Worm (Caenorhabditis elegans): ENCODE results near the gene mct-4.

mct-4 gene

ce11 chrX:4893623-4894105 lies 35.9 kb downstream of the mct-4 start, which contains the start of gene T07F12.1:
Gene T07F12.1 (plus strand): TSS chrX:4894055.
- TF ChIP-seq tra-4 (tag; optimal IDR thresholded peaks at IDR 0.05) = no peak
- no peak for TF ChIP-seq F13C5.2 (tag; optimal IDR thresholded peaks at IDR 0.05)
- no peak for TF ChIP-seq hnd-1 (tag; optimal IDR thresholded peaks at IDR 0.05)
- TF ChIP-seq ceh-13 (GFP tag; optimal IDR thresholded peaks at IDR 0.05) = no peak
- TF ChIP-seq ets-7 (tag; optimal IDR thresholded peaks at IDR 0.05) = no peak
- TF ChIP-seq aly-1 (tag; optimal IDR thresholded peaks at IDR 0.05) = no peak
- TF ChIP-seq ama-1 (optimal IDR thresholded peaks at IDR 0.05) = no peak
- TF ChIP-seq B0310.2 (tag; optimal IDR thresholded peaks at IDR 0.05) = no peak
- no peak for TF ChIP-seq flt-1 (GFP tag; IDR thresholded peaks at IDR 0.05)
- no peak for TF ChIP-seq pes-1 (GFP tag; IDR thresholded peaks at IDR 0.05)
- no peak for TF ChIP-seq hmg-4 (GFP tag; optimal IDR thresholded peaks at IDR 0.05)
- no peak for TF ChIP-seq sea-1 (GFP tag; conservative IDR thresholded peaks at IDR 0.05)
- no peak for TF ChIP-seq tbx-37 (GFP tag; conservative IDR thresholded peaks at IDR 0.05)
- no peak for TF ChIP-seq scrt-1 (GFP tag; IDR thresholded peaks at IDR 0.05)
- TF ChIP-seq tbx-11 (GFP tag; IDR thresholded peaks at IDR 0.05) = no peak

ce11 chrX:4890159-4890558 lies 39.4 kb downstream of the mct-4 start, which contains the start of gene T07F12.2:
Gene T07F12.2 (plus strand): TSS chrX:4890245.
- TF ChIP-seq ama-1 (optimal IDR thresholded peaks at IDR 0.05) (no peak), F13C5.2 (tag; optimal IDR thresholded peaks at IDR 0.05) (peak; percentile 34), flt-1 (GFP tag; IDR thresholded peaks at IDR 0.05) (no peak), sea-1 (GFP tag; conservative IDR thresholded peaks at IDR 0.05) (no peak), hmg-4 (GFP tag; optimal IDR thresholded peaks at IDR 0.05) (peak; percentile 38)

ce11 chrX:4885651-4886050 lies 43.9 kb downstream of the mct-4 start, which contains the start of gene arrd-23:
Gene arrd-23 (plus strand): TSS chrX:4885951.
- TF ChIP-seq sea-1 (GFP tag; conservative IDR thresholded peaks at IDR 0.05) (no peak), ceh-36 (tag; optimal IDR thresholded peaks at IDR 0.05) (no peak), tra-4 (tag; optimal IDR thresholded peaks at IDR 0.05) (no peak), tbx-37 (GFP tag; conservative IDR thresholded peaks at IDR 0.05) (no peak), hnd-1 (tag; optimal IDR thresholded peaks at IDR 0.05) (no peak), ceh-13 (GFP tag; optimal IDR thresholded peaks at IDR 0.05) (no peak), tbx-11 (GFP tag; IDR thresholded peaks at IDR 0.05) (no peak), flt-1 (GFP tag; IDR thresholded peaks at IDR 0.05) (no peak), pes-1 (GFP tag; IDR thresholded peaks at IDR 0.05) (no peak), ama-1 (optimal IDR thresholded peaks at IDR 0.05) (no peak)

- TF ChIP-seq scrt-1 (GFP tag; IDR thresholded peaks at IDR 0.05) (no peak), hmg-4 (GFP tag; optimal IDR thresholded peaks at IDR 0.05) (peak; percentile 54)
Observed at ce11 chrX:4881310-4881709, 48.2 kb downstream of the mct-4 start.

- TF ChIP-seq aly-1 (tag; optimal IDR thresholded peaks at IDR 0.05) (no peak), tbx-37 (GFP tag; conservative IDR thresholded peaks at IDR 0.05) (no peak), ama-1 (optimal IDR thresholded peaks at IDR 0.05) (no peak), tra-4 (tag; optimal IDR thresholded peaks at IDR 0.05) (no peak), scrt-1 (GFP tag; IDR thresholded peaks at IDR 0.05) (no peak), sea-1 (GFP tag; conservative IDR thresholded peaks at IDR 0.05) (no peak), hnd-1 (tag; optimal IDR thresholded peaks at IDR 0.05) (no peak), B0310.2 (tag; optimal IDR thresholded peaks at IDR 0.05) (no peak)
Observed at ce11 chrX:4879998-4880397, 49.6 kb downstream of the mct-4 start.

- no peak for TF ChIP-seq tbx-11 (GFP tag; IDR thresholded peaks at IDR 0.05)
- no peak for TF ChIP-seq aly-1 (tag; optimal IDR thresholded peaks at IDR 0.05)
- TF ChIP-seq tra-4 (tag; optimal IDR thresholded peaks at IDR 0.05) = no peak
- no peak for TF ChIP-seq flt-1 (GFP tag; IDR thresholded peaks at IDR 0.05)
- TF ChIP-seq sea-1 (GFP tag; conservative IDR thresholded peaks at IDR 0.05) = no peak
- TF ChIP-seq hmbx-1 (tag; optimal IDR thresholded peaks at IDR 0.05) = no peak
- no peak for TF ChIP-seq F13C5.2 (tag; optimal IDR thresholded peaks at IDR 0.05)
- TF ChIP-seq hmg-4 (GFP tag; optimal IDR thresholded peaks at IDR 0.05) = no peak
- TF ChIP-seq ets-7 (tag; optimal IDR thresholded peaks at IDR 0.05) = no peak
- TF ChIP-seq ceh-36 (tag; optimal IDR thresholded peaks at IDR 0.05) = no peak
- no peak for TF ChIP-seq hnd-1 (tag; optimal IDR thresholded peaks at IDR 0.05)
- TF ChIP-seq scrt-1 (GFP tag; IDR thresholded peaks at IDR 0.05) = no peak
- no peak for TF ChIP-seq ceh-13 (GFP tag; optimal IDR thresholded peaks at IDR 0.05)
- TF ChIP-seq pes-1 (GFP tag; IDR thresholded peaks at IDR 0.05) = no peak
- TF ChIP-seq B0310.2 (tag; optimal IDR thresholded peaks at IDR 0.05) = no peak
- TF ChIP-seq ama-1 (optimal IDR thresholded peaks at IDR 0.05) = no peak
- TF ChIP-seq tbx-37 (GFP tag; conservative IDR thresholded peaks at IDR 0.05) = no peak
Observed at ce11 chrX:4876904-4877303, 52.7 kb downstream of the mct-4 start, which contains the start of gene tsp-14. Gene tsp-14 (minus strand): TSS chrX:4876965.

- TF ChIP-seq aly-1 (tag; optimal IDR thresholded peaks at IDR 0.05) = no peak
- TF ChIP-seq hmg-4 (GFP tag; optimal IDR thresholded peaks at IDR 0.05) = no peak
- TF ChIP-seq tbx-11 (GFP tag; IDR thresholded peaks at IDR 0.05) = no peak
- TF ChIP-seq tra-4 (tag; optimal IDR thresholded peaks at IDR 0.05) = no peak
- no peak for TF ChIP-seq B0310.2 (tag; optimal IDR thresholded peaks at IDR 0.05)
- no peak for TF ChIP-seq ets-7 (tag; optimal IDR thresholded peaks at IDR 0.05)
Observed at ce11 chrX:4875296-4875695, 54.3 kb downstream of the mct-4 start.

- TF ChIP-seq tbx-37 (GFP tag; conservative IDR thresholded peaks at IDR 0.05) (no peak), tbx-11 (GFP tag; IDR thresholded peaks at IDR 0.05) (no peak), pes-1 (GFP tag; IDR thresholded peaks at IDR 0.05) (no peak), hnd-1 (tag; optimal IDR thresholded peaks at IDR 0.05) (no peak), scrt-1 (GFP tag; IDR thresholded peaks at IDR 0.05) (no peak), B0310.2 (tag; optimal IDR thresholded peaks at IDR 0.05) (no peak), aly-1 (tag; optimal IDR thresholded peaks at IDR 0.05) (no peak), ceh-36 (tag; optimal IDR thresholded peaks at IDR 0.05) (no peak), hmbx-1 (tag; optimal IDR thresholded peaks at IDR 0.05) (no peak), hmg-4 (GFP tag; optimal IDR thresholded peaks at IDR 0.05) (no peak), ets-7 (tag; optimal IDR thresholded peaks at IDR 0.05) (no peak), tra-4 (tag; optimal IDR thresholded peaks at IDR 0.05) (no peak), F13C5.2 (tag; optimal IDR thresholded peaks at IDR 0.05) (no peak), sea-1 (GFP tag; conservative IDR thresholded peaks at IDR 0.05) (no peak), flt-1 (GFP tag; IDR thresholded peaks at IDR 0.05) (no peak)
Observed at ce11 chrX:4872758-4873157, 56.8 kb downstream of the mct-4 start.

Data from whole organism, early embryonic.